Fruit fly (Drosophila melanogaster): ENCODE data around the gene CG17944.

DNA sequence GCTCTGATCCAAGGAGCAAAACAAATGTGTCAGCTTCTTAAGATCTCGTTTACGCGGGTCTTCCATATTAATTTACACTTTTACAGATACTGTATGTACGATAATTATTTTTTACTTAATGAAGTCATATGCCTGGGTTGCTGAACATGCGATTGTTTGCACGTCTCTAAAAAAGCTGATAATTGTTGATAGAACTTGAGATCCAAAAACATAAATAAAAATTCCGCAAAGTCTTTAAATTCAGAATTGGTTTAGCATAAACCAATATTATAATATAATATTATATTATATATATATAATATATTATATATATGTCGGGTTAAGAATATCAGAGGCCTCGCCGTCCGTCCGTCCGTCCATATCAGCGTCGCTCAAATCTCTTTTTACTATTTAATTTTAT is 12.5 kb downstream of the CG17944 start, which contains the start of gene CG43290:
- no peak for TF ChIP-seq ss (GFP tag; optimal IDR thresholded peaks at IDR 0.05)
- TF ChIP-seq Gug (GFP tag; IDR thresholded peaks at IDR 0.05) = no peak
- no peak for TF ChIP-seq pdm3 (GFP tag; optimal IDR thresholded peaks at IDR 0.05)
- TF ChIP-seq OdsH (GFP tag; optimal IDR thresholded peaks at IDR 0.05) = no peak
- no peak for TF ChIP-seq CG32006 (GFP tag; optimal IDR thresholded peaks at IDR 0.05)
- no peak for TF ChIP-seq Hr38 (GFP tag; optimal IDR thresholded peaks at IDR 0.05)
- no peak for TF ChIP-seq Sox14 (GFP tag; optimal IDR thresholded peaks at IDR 0.05)
- TF ChIP-seq svp (GFP tag) = no peak
- TF ChIP-seq CG11294 (GFP tag; IDR thresholded peaks at IDR 0.05) = no peak
- no peak for TF ChIP-seq CG34406 (GFP tag; optimal IDR thresholded peaks at IDR 0.05)
- TF ChIP-seq CG8319 (GFP tag; optimal IDR thresholded peaks at IDR 0.05) = no peak
- no peak for TF ChIP-seq salr (GFP tag; optimal IDR thresholded peaks at IDR 0.05)

Measured in whole organism, prepupa.